Worm (Caenorhabditis elegans) whole organism, L4 larva: Measurements from ENCODE around the gene D2062.5.
A peak's percentile ranks its signal among the peaks of the same experiment; 100 is the strongest.
"Not testable (repeated sequence)": the region's sequence is repeated elsewhere in the genome, so short reads cannot be mapped to it uniquely, and the experiment has no call there.

ENCODE experiments used
- R02D3.7 ChIP-seq: fragments of 150-350 bp; sonication (generic microtip); optimal IDR thresholded peaks from 3 replicates; lab custom pipeline; 2014; ENCODE audit warnings: missing biosample characterization, missing genetic modification characterization
- ZK546.5 ChIP-seq, 2 experiments: sonication (generic microtip); optimal IDR thresholded peaks; 2 replicates each; lab custom pipeline; 2017; ENCODE audit warnings: missing biosample characterization in 2 of 2, missing genetic modification characterization in 2 of 2
- ceh-28 ChIP-seq: fragments of 150-350 bp; optimal IDR thresholded peaks from 2 replicates; lab custom pipeline; 2014; ENCODE audit warnings: missing biosample characterization, missing genetic modification reagents, missing genetic modification characterization
- fkh-10 ChIP-seq: fragments of 150-350 bp; optimal IDR thresholded peaks from 2 replicates; lab custom pipeline; 2014; ENCODE audit warnings: missing biosample characterization, missing genetic modification reagents, missing genetic modification characterization
- fos-1 ChIP-seq: fragments of 150-350 bp; optimal IDR thresholded peaks from 2 replicates; lab custom pipeline; 2014; ENCODE audit warnings: missing biosample characterization, missing genetic modification characterization
- spr-3 ChIP-seq: fragments of 200-800 bp; sonication (Bioruptor generic); optimal IDR thresholded peaks from 2 replicates; lab custom pipeline; 2018; ENCODE audit warnings: mild to moderate bottlenecking, missing genetic modification characterization, missing compliant biosample characterization
- vab-7 ChIP-seq: fragments of 200-800 bp; sonication (Bioruptor generic); IDR thresholded peaks from 2 replicates; pipeline ENCODE4 v1.3.6; 2022; ENCODE audit warnings: missing genetic modification reagents, missing genetic modification characterization, missing compliant biosample characterization
- zag-1 ChIP-seq: fragments of 150-350 bp; optimal IDR thresholded peaks from 2 replicates; lab custom pipeline; 2014; ENCODE audit warnings: missing biosample characterization, missing genetic modification characterization
- zip-11 ChIP-seq: fragments of 200-800 bp; sonication (Bioruptor generic); IDR thresholded peaks from 2 replicates; pipeline ENCODE4 v1.3.6; 2022; ENCODE audit warnings: missing genetic modification characterization, missing compliant biosample characterization
- ztf-11 ChIP-seq: fragments of 150-350 bp; optimal IDR thresholded peaks from 2 replicates; lab custom pipeline; 2014; ENCODE audit warnings: missing biosample characterization, missing genetic modification characterization

DNA sequence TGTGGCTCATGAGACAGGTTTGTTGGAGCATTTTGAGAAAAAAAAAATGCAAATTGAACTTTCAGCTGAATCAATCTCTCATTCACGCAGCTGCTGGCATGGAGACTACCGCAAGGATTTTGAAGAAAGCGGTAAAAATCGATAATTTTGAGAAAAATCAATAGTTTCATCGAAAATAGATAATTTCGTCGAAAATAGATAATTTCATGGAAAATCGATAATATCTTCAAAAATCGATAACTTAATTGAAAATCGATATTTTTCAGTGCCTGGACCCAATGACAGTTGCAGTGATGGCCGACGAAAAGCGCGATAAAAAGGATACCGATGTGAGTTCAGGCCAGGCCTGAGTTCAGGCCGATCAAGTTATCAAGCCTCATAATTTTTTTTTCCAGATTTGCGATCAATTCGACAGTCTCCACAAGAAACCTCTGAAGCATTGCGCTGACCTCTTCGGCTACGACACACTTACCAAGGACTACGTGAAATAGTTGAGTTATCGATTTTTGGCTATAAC, 414 bp downstream of the D2062.5 start, which contains the start of gene D2062.4:
- not testable (repeated sequence) for TF ChIP-seq ztf-11; spr-3 (GFP tag; lab: Kevin White, UChicago); fkh-10 (GFP tag; lab: Kevin White, UChicago); zag-1; vab-7 (GFP tag; lab: Robert Waterston, UW); fos-1; ZK546.5 (tag; optimal IDR thresholded peaks at IDR 0.05; lab: Kevin White, UChicago); zip-11 (GFP tag; lab: Robert Waterston, UW); R02D3.7 (tag; lab: Kevin White, UChicago)
- peak; percentile 61 for TF ChIP-seq ceh-28 (tag; lab: Kevin White, UChicago)
